Fruit fly (Drosophila melanogaster) whole organism, prepupa: ENCODE data around the gene ZC3H3.

Experiments
- Blimp-1 ChIP-seq: fragments of 200-800 bp; sonication (Bioruptor generic); optimal IDR thresholded peaks from 3 replicates; lab custom pipeline; 2017; ENCODE audit warnings: missing biosample characterization, missing genetic modification characterization, mild to moderate bottlenecking, moderate library complexity, missing genetic modification reagents
- CG10631 ChIP-seq: fragments of 200-800 bp; sonication (Bioruptor generic); optimal IDR thresholded peaks from 2 replicates; lab custom pipeline; 2016; ENCODE audit warnings: missing biosample characterization, missing genetic modification characterization
- CG11294 ChIP-seq: fragments of 200-800 bp; sonication (Bioruptor generic); IDR thresholded peaks from 2 replicates; pipeline ENCODE4 v1.3.6; 2022; ENCODE audit warnings: missing biosample characterization, missing genetic modification characterization
- CG11762 ChIP-seq: fragments of 200-800 bp; sonication (Bioruptor generic); optimal IDR thresholded peaks from 3 replicates; lab custom pipeline; 2016; ENCODE audit warnings: missing biosample characterization, missing genetic modification characterization; ENCODE audit not compliant: insufficient read depth
- CG11902 ChIP-seq: fragments of 200-800 bp; sonication (Bioruptor generic); optimal IDR thresholded peaks from 3 replicates; lab custom pipeline; 2016; ENCODE audit warnings: missing biosample characterization, missing genetic modification characterization
- CG15336 ChIP-seq: fragments of 200-800 bp; sonication (Bioruptor generic); IDR thresholded peaks from 2 replicates; pipeline ENCODE4 v1.3.6; 2022; ENCODE audit warnings: missing biosample characterization, missing genetic modification characterization
- CG1621 ChIP-seq: fragments of 200-800 bp; sonication (Bioruptor generic); optimal IDR thresholded peaks from 3 replicates; lab custom pipeline; 2018; ENCODE audit warnings: missing biosample characterization, mild to moderate bottlenecking, missing genetic modification characterization
- CG16779 ChIP-seq: fragments of 200-800 bp; sonication (Bioruptor generic); optimal IDR thresholded peaks from 3 replicates; lab custom pipeline; 2017; ENCODE audit warnings: missing biosample characterization, mild to moderate bottlenecking, missing genetic modification characterization
- CG3032 ChIP-seq: fragments of 200-800 bp; optimal IDR thresholded peaks from 2 replicates; lab custom pipeline; 2019; ENCODE audit warnings: missing biosample characterization, mild to moderate bottlenecking, missing genetic modification characterization, moderate library complexity
- CG32006 ChIP-seq: fragments of 200-800 bp; sonication (Bioruptor generic); optimal IDR thresholded peaks from 3 replicates; lab custom pipeline; 2017; ENCODE audit warnings: missing biosample characterization, mild to moderate bottlenecking, missing genetic modification characterization
- CG3919 ChIP-seq: fragments of 200-800 bp; sonication (Bioruptor generic); optimal IDR thresholded peaks from 3 replicates; lab custom pipeline; 2016; ENCODE audit warnings: missing biosample characterization, missing genetic modification characterization
- CG6163 ChIP-seq: fragments of 200-800 bp; sonication (Bioruptor generic); IDR thresholded peaks from 3 replicates; pipeline ENCODE4 v1.3.6; 2022; ENCODE audit warnings: missing biosample characterization, missing genetic modification characterization
- CG6276 ChIP-seq: fragments of 200-800 bp; sonication (Bioruptor generic); optimal IDR thresholded peaks from 2 replicates; lab custom pipeline; 2017; ENCODE audit warnings: missing biosample characterization, mild to moderate bottlenecking, missing genetic modification characterization
- CG6792 ChIP-seq: fragments of 200-800 bp; sonication (Bioruptor generic); optimal IDR thresholded peaks from 3 replicates; lab custom pipeline; 2016; ENCODE audit warnings: missing biosample characterization, missing genetic modification characterization
- CG8119 ChIP-seq: fragments of 200-800 bp; sonication (Bioruptor generic); IDR thresholded peaks from 3 replicates; pipeline ENCODE4 v1.3.6; 2022; ENCODE audit warnings: missing biosample characterization, missing genetic modification characterization
- CG9139 ChIP-seq: fragments of 200-800 bp; sonication (Bioruptor generic); optimal IDR thresholded peaks from 3 replicates; lab custom pipeline; 2017; ENCODE audit warnings: missing biosample characterization, mild to moderate bottlenecking, missing genetic modification characterization
- Eip78C ChIP-seq: fragments of 200-800 bp; sonication (Bioruptor generic); peaks from one replicate; lab custom pipeline; 2016; ENCODE audit warnings: missing biosample characterization, missing genetic modification characterization
- Ets21C ChIP-seq: fragments of 200-800 bp; sonication (Bioruptor generic); optimal IDR thresholded peaks from 3 replicates; lab custom pipeline; 2016; ENCODE audit warnings: missing biosample characterization, missing genetic modification characterization
- Ets96B ChIP-seq: fragments of 200-800 bp; optimal IDR thresholded peaks from 2 replicates; lab custom pipeline; 2019; ENCODE audit warnings: missing biosample characterization, mild to moderate bottlenecking, missing genetic modification characterization, moderate library complexity
- Gug ChIP-seq: fragments of 200-800 bp; sonication (Bioruptor generic); IDR thresholded peaks from 2 replicates; pipeline ENCODE4 v1.3.6; 2022; ENCODE audit warnings: missing biosample characterization, missing genetic modification characterization
- Hr38 ChIP-seq: sonication (Bioruptor generic); optimal IDR thresholded peaks from 2 replicates; lab custom pipeline; 2016; ENCODE audit warnings: missing biosample characterization, missing genetic modification characterization
- Hr39 ChIP-seq: fragments of 200-800 bp; sonication (Bioruptor generic); optimal IDR thresholded peaks from 2 replicates; lab custom pipeline; 2016; ENCODE audit warnings: missing biosample characterization, missing genetic modification characterization
- Lpt ChIP-seq: fragments of 200-800 bp; sonication (Bioruptor generic); optimal IDR thresholded peaks from 3 replicates; lab custom pipeline; 2016; ENCODE audit warnings: missing biosample characterization, missing genetic modification characterization
- Met ChIP-seq: fragments of 200-800 bp; sonication (Bioruptor generic); optimal IDR thresholded peaks from 3 replicates; lab custom pipeline; 2016; ENCODE audit warnings: missing biosample characterization, missing genetic modification characterization
- OdsH ChIP-seq: fragments of 200-800 bp; sonication (Bioruptor generic); optimal IDR thresholded peaks from 3 replicates; lab custom pipeline; 2016; ENCODE audit warnings: missing biosample characterization, missing genetic modification characterization
- Smox ChIP-seq: fragments of 200-800 bp; sonication (Bioruptor generic); optimal IDR thresholded peaks from 3 replicates; lab custom pipeline; 2016; ENCODE audit warnings: missing biosample characterization, missing genetic modification characterization
- Sox102F ChIP-seq: fragments of 200-800 bp; sonication (Bioruptor generic); optimal IDR thresholded peaks from 2 replicates; lab custom pipeline; 2016; ENCODE audit warnings: missing biosample characterization, mild to moderate bottlenecking, missing genetic modification characterization
- Sox14 ChIP-seq: fragments of 200-800 bp; sonication (Bioruptor generic); optimal IDR thresholded peaks from 3 replicates; lab custom pipeline; 2016; ENCODE audit warnings: missing biosample characterization, missing genetic modification characterization
- Sox15 ChIP-seq: fragments of 200-800 bp; sonication (Bioruptor generic); optimal IDR thresholded peaks from 3 replicates; lab custom pipeline; 2016; ENCODE audit warnings: missing biosample characterization, missing genetic modification characterization
- achi ChIP-seq: fragments of 200-800 bp; sonication (Bioruptor generic); optimal IDR thresholded peaks from 3 replicates; lab custom pipeline; 2016; ENCODE audit warnings: missing biosample characterization, missing genetic modification characterization
- acj6 ChIP-seq: fragments of 200-800 bp; sonication (Bioruptor generic); optimal IDR thresholded peaks from 3 replicates; lab custom pipeline; 2016; ENCODE audit warnings: missing biosample characterization, missing genetic modification characterization
- cyc ChIP-seq: fragments of 200-800 bp; sonication (Bioruptor generic); optimal IDR thresholded peaks from 3 replicates; lab custom pipeline; 2016; ENCODE audit warnings: missing biosample characterization, missing genetic modification characterization
- dac ChIP-seq: fragments of 200-800 bp; sonication (Bioruptor generic); optimal IDR thresholded peaks from 2 replicates; lab custom pipeline; 2017; ENCODE audit warnings: missing biosample characterization, mild to moderate bottlenecking, missing genetic modification characterization
- dsx ChIP-seq: fragments of 200-800 bp; optimal IDR thresholded peaks from 3 replicates; lab custom pipeline; 2019; ENCODE audit warnings: missing biosample characterization, mild to moderate bottlenecking, missing genetic modification characterization, moderate library complexity; ENCODE audit not compliant: poor library complexity, severe bottlenecking
- esn ChIP-seq: fragments of 200-800 bp; sonication (Bioruptor generic); optimal IDR thresholded peaks from 2 replicates; lab custom pipeline; 2016; ENCODE audit warnings: missing biosample characterization, mild to moderate bottlenecking, missing genetic modification characterization, moderate library complexity
- fd59A ChIP-seq: fragments of 200-800 bp; sonication (Bioruptor generic); optimal IDR thresholded peaks from 2 replicates; lab custom pipeline; 2017; ENCODE audit warnings: missing biosample characterization, mild to moderate bottlenecking, missing genetic modification characterization, missing genetic modification reagents
- fd85E ChIP-seq: fragments of 200-800 bp; sonication (Bioruptor generic); optimal IDR thresholded peaks from 3 replicates; lab custom pipeline; 2016; ENCODE audit warnings: missing biosample characterization, missing genetic modification characterization
- fkh ChIP-seq: fragments of 200-800 bp; sonication (Bioruptor generic); optimal IDR thresholded peaks from 3 replicates; lab custom pipeline; 2017; ENCODE audit warnings: missing biosample characterization, mild to moderate bottlenecking, missing genetic modification characterization, moderate library complexity
- lz ChIP-seq: fragments of 200-800 bp; sonication (Bioruptor generic); optimal IDR thresholded peaks from 3 replicates; lab custom pipeline; 2016; ENCODE audit warnings: missing biosample characterization, missing genetic modification characterization
- net ChIP-seq: fragments of 200-800 bp; sonication (Bioruptor generic); optimal IDR thresholded peaks from 3 replicates; lab custom pipeline; 2016; ENCODE audit warnings: missing biosample characterization, missing genetic modification characterization
- pdm3 ChIP-seq: fragments of 200-800 bp; sonication (Bioruptor generic); optimal IDR thresholded peaks from 3 replicates; lab custom pipeline; 2016; ENCODE audit warnings: missing biosample characterization, missing genetic modification characterization
- spab ChIP-seq: fragments of 200-800 bp; sonication (Bioruptor generic); optimal IDR thresholded peaks from 2 replicates; lab custom pipeline; 2017; ENCODE audit warnings: missing biosample characterization, mild to moderate bottlenecking, missing genetic modification characterization, missing genetic modification reagents
- ss ChIP-seq, 2 experiments: fragments of 200-800 bp; sonication (Bioruptor generic); optimal IDR thresholded peaks; 2 replicates in 1 of 2; 3 replicates in 1 of 2; lab custom pipeline; 2017 to 2018; ENCODE audit warnings: mild to moderate bottlenecking in 2 of 2, missing biosample characterization in 2 of 2, missing genetic modification characterization in 2 of 2, moderate library complexity in 1 of 2
- svp ChIP-seq: fragments of 200-800 bp; sonication (Bioruptor generic); peaks from one replicate; lab custom pipeline; 2016; ENCODE audit warnings: missing biosample characterization, missing genetic modification characterization
- topi ChIP-seq: fragments of 200-800 bp; sonication (Bioruptor generic); optimal IDR thresholded peaks from 3 replicates; lab custom pipeline; 2016; ENCODE audit warnings: missing biosample characterization, missing genetic modification characterization
- vri ChIP-seq: fragments of 200-800 bp; sonication (Bioruptor generic); optimal IDR thresholded peaks from 3 replicates; lab custom pipeline; 2016; ENCODE audit warnings: missing biosample characterization, mild to moderate bottlenecking, missing genetic modification characterization

The ZC3H3 gene

DNA sequence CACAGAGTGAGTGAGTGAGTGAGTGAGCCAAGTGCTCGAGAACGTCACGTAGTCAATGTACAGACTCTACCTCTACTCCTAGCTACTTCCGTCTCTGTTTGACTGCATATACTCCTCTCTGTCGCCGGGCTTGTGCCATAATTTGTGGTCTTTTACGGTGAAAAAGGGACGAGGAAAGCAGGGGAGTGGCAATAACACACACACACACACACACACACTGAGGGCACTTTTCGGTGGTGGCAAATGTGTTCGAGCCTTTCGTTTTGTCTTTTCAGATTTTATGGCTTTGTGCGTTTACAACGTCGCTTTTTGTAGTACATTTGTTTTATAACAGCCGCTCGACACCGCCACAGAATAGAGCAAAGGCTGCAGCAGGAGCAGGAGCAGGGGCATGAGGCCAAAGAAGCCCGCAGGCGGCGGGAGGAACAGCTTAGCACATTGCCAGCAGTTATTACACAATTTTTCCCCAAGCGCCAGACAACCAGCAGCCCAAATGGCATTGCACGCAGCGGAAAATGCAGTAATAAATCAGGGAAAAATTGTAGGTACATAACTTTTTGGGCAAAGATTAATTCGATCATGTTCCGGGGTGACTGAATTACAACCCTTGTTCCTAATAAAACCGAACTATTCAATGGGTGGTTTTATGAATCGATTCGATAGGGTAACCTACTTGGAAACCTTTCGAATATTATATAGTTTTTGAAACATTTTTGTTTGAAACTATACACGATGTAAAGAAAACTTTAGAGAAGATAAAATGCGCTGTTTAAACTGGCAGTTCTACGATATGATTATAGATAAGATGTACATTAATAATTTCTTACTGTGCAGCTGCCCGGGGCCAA lies 50.6 kb downstream of the ZC3H3 start (continued):
- peak; percentile 60 for TF ChIP-seq Sox102F (GFP tag; lab: Kevin White, UChicago)
- peak; percentile 67 for TF ChIP-seq spab
- peak; percentile 30 for TF ChIP-seq cyc (GFP tag; lab: Kevin White, UChicago)
- TF ChIP-seq Lpt, result peak; percentile 19
- peak; percentile 72 for TF ChIP-seq fd59A (GFP tag; lab: Kevin White, UChicago)
- TF ChIP-seq CG6792 (GFP tag; lab: Kevin White, UChicago), result peak; percentile 64
- peak; percentile 68 for TF ChIP-seq achi (GFP tag; lab: Kevin White, UChicago)
- TF ChIP-seq pdm3, result peak; percentile 64
- TF ChIP-seq Ets21C (GFP tag; lab: Kevin White, UChicago), result peak; percentile 10
- no peak for TF ChIP-seq CG6163
- TF ChIP-seq CG15336 (GFP tag; lab: Robert Waterston, UW), result peak; percentile 61
- peak; percentile 68 for TF ChIP-seq net
- peak; percentile 5 for TF ChIP-seq vri (GFP tag; lab: Kevin White, UChicago)
- peak; percentile 58 for TF ChIP-seq Smox (GFP tag; lab: Kevin White, UChicago)
- no peak for TF ChIP-seq Blimp-1
- TF ChIP-seq CG10631 (GFP tag; lab: Kevin White, UChicago), result peak; percentile 61
- peak; percentile 43 for TF ChIP-seq lz (GFP tag; lab: Kevin White, UChicago)
- peak; percentile 67 for TF ChIP-seq OdsH
- TF ChIP-seq Met (GFP tag; lab: Kevin White, UChicago), result peak; percentile 70
- no peak for TF ChIP-seq Hr38 (GFP tag; lab: Kevin White, UChicago)
- TF ChIP-seq acj6 (GFP tag; lab: Kevin White, UChicago), result peak; percentile 66
- TF ChIP-seq Sox15 (GFP tag; lab: Kevin White, UChicago), result peak; percentile 20
- TF ChIP-seq Sox14 (GFP tag; lab: Kevin White, UChicago), result peak; percentile 59
- peak; percentile 9 for TF ChIP-seq CG11902 (GFP tag; lab: Kevin White, UChicago)
- peak; percentile 95 for TF ChIP-seq Eip78C
- peak; percentile 60 for TF ChIP-seq topi (GFP tag; lab: Kevin White, UChicago)
- TF ChIP-seq CG11294 (GFP tag; lab: Robert Waterston, UW), result no peak

DNA sequence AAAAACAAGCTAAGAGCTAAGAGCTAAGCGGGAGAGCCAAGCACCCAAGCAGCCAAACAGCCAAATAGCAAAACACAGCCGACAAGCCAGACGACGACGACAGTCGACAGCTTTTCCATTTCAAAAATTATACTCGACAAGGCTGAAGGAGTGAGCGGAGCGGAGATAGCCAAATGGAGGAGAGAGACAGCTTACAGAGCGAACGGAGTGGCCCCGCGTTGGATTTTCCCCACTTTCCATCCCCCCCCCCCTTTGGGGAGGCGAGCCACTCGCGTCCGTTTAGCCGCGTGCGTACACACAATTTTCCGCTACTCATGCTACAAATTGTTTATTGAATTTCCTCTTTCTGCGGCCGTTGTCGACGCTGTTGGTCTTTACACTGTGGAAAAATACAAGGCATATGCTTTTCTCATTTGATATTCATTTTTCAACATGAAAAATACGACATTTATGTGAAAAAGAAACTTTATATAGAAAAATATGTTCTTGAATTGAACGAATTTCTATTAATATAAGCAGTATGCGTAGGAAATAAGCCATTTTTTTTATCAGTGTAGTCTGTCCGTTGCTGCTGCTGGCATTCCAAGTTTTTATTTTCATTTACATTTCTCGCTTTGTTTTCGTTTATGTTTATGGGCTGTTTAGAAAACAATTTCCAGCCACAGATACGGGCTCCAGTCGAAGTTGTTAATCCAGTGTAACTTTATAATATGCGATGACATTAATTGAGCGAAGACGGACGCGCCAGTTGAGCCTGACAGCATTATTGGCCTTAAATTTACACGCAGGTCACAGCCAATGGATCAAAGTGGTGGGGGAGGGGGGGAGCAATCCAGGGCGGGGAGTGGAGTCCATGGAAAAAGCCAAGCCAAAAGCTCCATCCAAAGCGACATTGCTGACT lies 51.4 kb downstream of the ZC3H3 start:
- peak; percentile 94 for TF ChIP-seq CG11762 (GFP tag; lab: Kevin White, UChicago)
- peak; percentile 91 for TF ChIP-seq esn
- TF ChIP-seq Ets96B, result peak; percentile 96
- TF ChIP-seq dsx, result peak; percentile 89
- TF ChIP-seq fkh (GFP tag; lab: Kevin White, UChicago), result peak; percentile 91
- peak; percentile 89 to 94 for TF ChIP-seq ss (GFP tag; optimal IDR thresholded peaks at IDR 0.05; lab: Kevin White, UChicago)
- peak; percentile 96 for TF ChIP-seq CG3919
- TF ChIP-seq fd85E (GFP tag; lab: Kevin White, UChicago), result peak; percentile 66
- peak; percentile 95 for TF ChIP-seq CG3032 (tag; lab: Kevin White, UChicago)
- peak; percentile 89 for TF ChIP-seq CG1621 (tag; lab: Kevin White, UChicago)
- peak; percentile 95 for TF ChIP-seq CG10631 (GFP tag; lab: Kevin White, UChicago)
- peak; percentile 98 for TF ChIP-seq CG8119
- TF ChIP-seq CG11294 (GFP tag; lab: Robert Waterston, UW), result peak; percentile 89
- peak; percentile 93 for TF ChIP-seq dac (GFP tag; lab: Kevin White, UChicago)
- peak; percentile 83 for TF ChIP-seq CG9139 (GFP tag; lab: Kevin White, UChicago)
- peak; percentile 95 for TF ChIP-seq CG6276 (GFP tag; lab: Kevin White, UChicago)
- TF ChIP-seq lz (GFP tag; lab: Kevin White, UChicago), result peak; percentile 89
- TF ChIP-seq OdsH, result peak; percentile 96
- peak; percentile 75 for TF ChIP-seq Ets21C (GFP tag; lab: Kevin White, UChicago)
- TF ChIP-seq Gug (GFP tag; lab: Robert Waterston, UW), result peak; percentile 99
- peak; percentile 98 for TF ChIP-seq CG32006 (GFP tag; lab: Kevin White, UChicago)
- TF ChIP-seq Hr39 (GFP tag; lab: Kevin White, UChicago), result peak; percentile 89
- TF ChIP-seq svp (GFP tag; lab: Kevin White, UChicago), result peak; percentile 95
- peak; percentile 91 for TF ChIP-seq CG16779 (tag; lab: Kevin White, UChicago)
- TF ChIP-seq achi (GFP tag; lab: Kevin White, UChicago), result peak; percentile 94
- TF ChIP-seq Lpt, result peak; percentile 95
